Worm (Caenorhabditis elegans) whole organism, late embryonic: ENCODE results near the gene Y73C8C.3.

Experiments used
- C08G9.2 ChIP-seq: sonication (generic microtip); optimal IDR thresholded peaks from 2 replicates; lab custom pipeline; 2016; ENCODE audit warnings: mild to moderate bottlenecking, missing genetic modification characterization, moderate library complexity, missing compliant biosample characterization
- T23F11.4 ChIP-seq: fragments of 200-800 bp; sonication (Bioruptor generic); optimal IDR thresholded peaks from 2 replicates; lab custom pipeline; 2018; ENCODE audit warnings: mild to moderate bottlenecking, missing genetic modification characterization, missing compliant biosample characterization
- ama-1 ChIP-seq: fragments of 150-350 bp; optimal IDR thresholded peaks from 2 replicates; lab custom pipeline; 2014
- ceh-24 ChIP-seq: sonication (generic microtip); optimal IDR thresholded peaks from 2 replicates; lab custom pipeline; 2016; ENCODE audit warnings: mild to moderate bottlenecking, missing genetic modification characterization, missing compliant biosample characterization
- ceh-31 ChIP-seq: sonication (generic microtip); optimal IDR thresholded peaks from 2 replicates; lab custom pipeline; 2016; ENCODE audit warnings: missing genetic modification characterization, missing compliant biosample characterization
- mec-3 ChIP-seq: sonication (generic microtip); optimal IDR thresholded peaks from 2 replicates; lab custom pipeline; 2016; ENCODE audit warnings: borderline replicate concordance, missing genetic modification characterization, missing compliant biosample characterization
- nhr-11 ChIP-seq: fragments of 150-350 bp; optimal IDR thresholded peaks from 2 replicates; lab custom pipeline; 2014; ENCODE audit warnings: missing biosample characterization, missing genetic modification characterization
- pag-3 ChIP-seq: sonication (generic microtip); optimal IDR thresholded peaks from 2 replicates; lab custom pipeline; 2016; ENCODE audit warnings: missing compliant biosample characterization, missing genetic modification characterization, borderline replicate concordance
- pqm-1 ChIP-seq: sonication (generic microtip); optimal IDR thresholded peaks from 2 replicates; lab custom pipeline; 2016; ENCODE audit warnings: missing genetic modification characterization, missing compliant biosample characterization
- sdc-2 ChIP-seq: sonication (generic microtip); optimal IDR thresholded peaks from 2 replicates; lab custom pipeline; 2016; ENCODE audit warnings: missing genotype, missing genetic modification characterization, missing compliant biosample characterization
- sox-4 ChIP-seq: sonication (generic microtip); optimal IDR thresholded peaks from 2 replicates; lab custom pipeline; 2017; ENCODE audit warnings: mild to moderate bottlenecking, missing genetic modification characterization, inconsistent platforms, missing compliant biosample characterization
- syd-9 ChIP-seq: sonication (generic microtip); optimal IDR thresholded peaks from 2 replicates; lab custom pipeline; 2016; ENCODE audit warnings: mild to moderate bottlenecking, missing genetic modification characterization, moderate library complexity, missing compliant biosample characterization

DNA sequence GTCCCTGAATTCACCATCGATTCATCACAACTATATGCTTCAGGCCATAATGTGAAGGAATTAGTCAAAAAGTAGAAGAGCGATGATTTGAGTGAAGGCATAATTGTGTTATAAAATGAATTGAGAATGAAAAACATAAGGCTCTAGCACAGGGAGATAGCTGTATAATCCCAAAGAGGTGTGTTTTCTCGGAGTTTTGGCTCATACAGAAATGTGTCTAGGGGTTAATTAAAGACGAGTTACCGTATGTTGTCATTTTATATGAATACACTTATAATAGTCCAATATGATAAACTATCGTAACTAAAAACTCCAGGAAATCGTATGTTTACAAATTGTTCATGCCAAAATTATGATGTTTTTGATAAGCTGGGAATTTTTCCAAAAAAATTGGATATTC is 34.3 kb upstream of the Y73C8C.3 start, which contains the start of gene srt-5:
- TF ChIP-seq nhr-11 (no peak), pag-3 (no peak), ceh-24 (tag; lab: Kevin White, UChicago) (no peak), ceh-31 (no peak), mec-3 (tag; lab: Kevin White, UChicago) (no peak), sdc-2 (tag; lab: Kevin White, UChicago) (no peak), T23F11.4 (no peak), sox-4 (no peak), pqm-1 (tag; lab: Kevin White, UChicago) (no peak), ama-1 (lab: Kevin White, UChicago) (no peak), C08G9.2 (tag; lab: Kevin White, UChicago) (no peak), syd-9 (tag; lab: Kevin White, UChicago) (no peak)
